Worm (Caenorhabditis elegans): ENCODE data around the gene set-12.

DNA sequence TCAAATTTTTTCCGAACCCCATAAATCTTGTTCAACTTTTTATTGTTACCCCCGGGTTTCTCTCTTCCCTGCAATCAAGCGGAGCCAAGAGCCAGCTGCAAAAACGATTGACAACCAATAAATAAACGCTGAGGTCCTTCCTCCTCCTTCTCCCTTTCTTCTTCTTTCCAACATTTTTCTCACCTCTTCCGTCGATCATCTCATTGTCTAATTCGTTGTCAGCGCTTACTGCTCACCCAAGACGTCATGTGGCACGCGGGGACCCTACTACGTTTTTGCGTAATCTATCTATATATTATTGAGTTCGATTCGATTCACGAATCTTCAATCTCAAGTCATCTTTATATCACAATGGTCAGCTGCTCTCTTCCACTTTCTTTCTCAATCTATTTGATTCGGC, 20.6 kb downstream of the set-12 start:
- TF ChIP-seq nhr-77 (tag; optimal IDR thresholded peaks at IDR 0.05) (no peak), tbx-2 (tag; optimal IDR thresholded peaks at IDR 0.05) (no peak), fkh-10 (GFP tag; optimal IDR thresholded peaks at IDR 0.05) (no peak), nhr-28 (tag; optimal IDR thresholded peaks at IDR 0.05) (no peak), ZK546.5 (tag; optimal IDR thresholded peaks at IDR 0.05) (no peak), lin-39 (tag; optimal IDR thresholded peaks at IDR 0.05) (no peak)

Data from whole organism, L3 larva.